Fruit fly (Drosophila melanogaster) whole organism, embryonic: Measurements from ENCODE around the gene CG42554.

Experiments
- Blimp-1 ChIP-seq: fragments of 200-800 bp; sonication (Bioruptor generic); optimal IDR thresholded peaks from 3 replicates; lab custom pipeline; 2018; ENCODE audit warnings: missing biosample characterization, missing genetic modification characterization, mild to moderate bottlenecking, moderate library complexity, missing genetic modification reagents
- CG11093 ChIP-seq: fragments of 200-800 bp; sonication (Bioruptor generic); IDR thresholded peaks from 3 replicates; pipeline ENCODE4 v1.3.6; 2022; ENCODE audit warnings: missing biosample characterization, missing genetic modification characterization
- CG11696 ChIP-seq: fragments of 200-800 bp; sonication (Bioruptor generic); IDR thresholded peaks from 2 replicates; pipeline ENCODE4 v1.3.6; 2022; ENCODE audit warnings: missing biosample characterization, missing genetic modification characterization
- CG1233 ChIP-seq: fragments of 200-800 bp; sonication (Bioruptor generic); optimal IDR thresholded peaks from 4 replicates; lab custom pipeline; 2018; ENCODE audit warnings: missing biosample characterization, mild to moderate bottlenecking, missing genetic modification characterization
- CG12391 ChIP-seq: fragments of 200-800 bp; sonication (Bioruptor generic); optimal IDR thresholded peaks from 3 replicates; lab custom pipeline; 2018; ENCODE audit warnings: missing biosample characterization, mild to moderate bottlenecking, missing genetic modification characterization, moderate library complexity
- CG15073 ChIP-seq: fragments of 200-800 bp; sonication (Bioruptor generic); optimal IDR thresholded peaks from 2 replicates; lab custom pipeline; 2016; ENCODE audit warnings: missing biosample characterization, missing genetic modification characterization
- CG1602 ChIP-seq: fragments of 200-800 bp; sonication (Bioruptor generic); optimal IDR thresholded peaks from 3 replicates; lab custom pipeline; 2016; ENCODE audit warnings: missing biosample characterization, missing genetic modification characterization
- CG1603 ChIP-seq: fragments of 200-800 bp; sonication (Bioruptor generic); optimal IDR thresholded peaks from 2 replicates; lab custom pipeline; 2019; ENCODE audit warnings: missing biosample characterization, mild to moderate bottlenecking, missing genetic modification characterization, moderate library complexity
- CG17328 ChIP-seq: fragments of 200-800 bp; sonication (Bioruptor generic); IDR thresholded peaks from 2 replicates; pipeline ENCODE4 v1.3.6; 2022; ENCODE audit warnings: missing biosample characterization, missing genetic modification characterization
- CG17568 ChIP-seq: fragments of 200-800 bp; sonication (Bioruptor generic); optimal IDR thresholded peaks from 2 replicates; lab custom pipeline; 2018; ENCODE audit warnings: missing biosample characterization, mild to moderate bottlenecking, missing genetic modification characterization, moderate library complexity
- CG18011 ChIP-seq: fragments of 200-800 bp; sonication (Bioruptor generic); optimal IDR thresholded peaks from 2 replicates; lab custom pipeline; 2017; ENCODE audit warnings: missing biosample characterization, missing genetic modification characterization, mild to moderate bottlenecking, moderate library complexity, missing genotype
- CG18262 ChIP-seq: fragments of 200-800 bp; optimal IDR thresholded peaks from 3 replicates; lab custom pipeline; 2019; ENCODE audit warnings: missing biosample characterization, mild to moderate bottlenecking, missing genetic modification characterization, moderate library complexity
- CG18476 ChIP-seq: fragments of 200-800 bp; sonication (Bioruptor generic); optimal IDR thresholded peaks from 2 replicates; lab custom pipeline; 2016; ENCODE audit warnings: missing biosample characterization, mild to moderate bottlenecking, missing genetic modification characterization
- CG18764 ChIP-seq: fragments of 200-800 bp; sonication (Bioruptor generic); optimal IDR thresholded peaks from 3 replicates; lab custom pipeline; 2016; ENCODE audit warnings: missing biosample characterization, missing genetic modification characterization
- CG31441 ChIP-seq: fragments of 200-800 bp; sonication (Bioruptor generic); IDR thresholded peaks from 2 replicates; pipeline ENCODE4 v1.3.6; 2022; ENCODE audit warnings: missing biosample characterization, missing genetic modification characterization
- CG3163 ChIP-seq: fragments of 200-800 bp; sonication (Bioruptor generic); optimal IDR thresholded peaks from 3 replicates; lab custom pipeline; 2016; ENCODE audit warnings: missing biosample characterization, missing genetic modification characterization
- CG3726 ChIP-seq: fragments of 200-800 bp; sonication (Bioruptor generic); IDR thresholded peaks from 3 replicates; pipeline ENCODE4, ENCODE4 v1.3.6; 2022; ENCODE audit warnings: missing biosample characterization, missing genetic modification characterization
- CG3995 ChIP-seq: fragments of 200-800 bp; sonication (Bioruptor generic); optimal IDR thresholded peaks from 3 replicates; lab custom pipeline; 2016; ENCODE audit warnings: missing biosample characterization, missing genetic modification characterization
- CG4328 ChIP-seq: fragments of 200-800 bp; sonication (Bioruptor generic); optimal IDR thresholded peaks from 3 replicates; lab custom pipeline; 2017; ENCODE audit warnings: missing biosample characterization, missing genetic modification reagents, missing genetic modification characterization
- CG43689 ChIP-seq: fragments of 200-800 bp; sonication (Bioruptor generic); IDR thresholded peaks from 2 replicates; pipeline ENCODE4 v1.3.6; 2022; ENCODE audit warnings: missing biosample characterization, missing genetic modification characterization
- CG4424 ChIP-seq: fragments of 200-800 bp; sonication (Bioruptor generic); optimal IDR thresholded peaks from 3 replicates; lab custom pipeline; 2016; ENCODE audit warnings: missing biosample characterization, missing genetic modification characterization
- CG6791 ChIP-seq: fragments of 200-800 bp; sonication (Bioruptor generic); IDR thresholded peaks from 3 replicates; pipeline ENCODE4 v1.3.6; 2022; ENCODE audit warnings: missing biosample characterization, missing genetic modification characterization; ENCODE audit not compliant: partially characterized antibody
- CG7786 ChIP-seq: fragments of 200-800 bp; sonication (Bioruptor generic); optimal IDR thresholded peaks from 2 replicates; lab custom pipeline; 2016; ENCODE audit warnings: missing biosample characterization, missing genetic modification characterization
- CoRest ChIP-seq: fragments of 200-800 bp; sonication (Bioruptor generic); optimal IDR thresholded peaks from 3 replicates; lab custom pipeline; 2018; ENCODE audit warnings: missing biosample characterization, mild to moderate bottlenecking, missing genetic modification characterization, moderate library complexity
- Eip74EF ChIP-seq, 2 experiments: fragments of 200-800 bp in 1 of 2; fragments of >200 bp in 1 of 2; sonication (Bioruptor generic) in 1 of 2; optimal IDR thresholded peaks; 2 replicates each; lab custom pipeline; 2017 to 2019; ENCODE audit warnings: missing biosample characterization in 2 of 2, missing genetic modification characterization in 2 of 2, mild to moderate bottlenecking in 1 of 2, moderate library complexity in 1 of 2
- H2.0 ChIP-seq: fragments of 200-800 bp; sonication (Bioruptor generic); IDR thresholded peaks from 2 replicates; pipeline ENCODE4 v1.3.6; 2022; ENCODE audit warnings: missing biosample characterization, missing genetic modification characterization
- HLH4C ChIP-seq: fragments of 200-800 bp; sonication (Bioruptor generic); IDR thresholded peaks from 3 replicates; pipeline ENCODE4 v1.3.6; 2022; ENCODE audit warnings: missing biosample characterization, missing genetic modification characterization; ENCODE audit not compliant: partially characterized antibody
- HLHmδ ChIP-seq: fragments of 200-800 bp; sonication (Bioruptor generic); optimal IDR thresholded peaks from 2 replicates; lab custom pipeline; 2018; ENCODE audit warnings: missing biosample characterization, mild to moderate bottlenecking, missing genetic modification characterization, moderate library complexity
- Lim3 ChIP-seq: fragments of 200-800 bp; sonication (Bioruptor generic); IDR thresholded peaks from 2 replicates; pipeline ENCODE4 v1.3.6; 2022; ENCODE audit warnings: missing biosample characterization, missing genetic modification characterization
- MESR4 ChIP-seq: fragments of 200-800 bp; sonication (Bioruptor generic); optimal IDR thresholded peaks from 2 replicates; lab custom pipeline; 2018; ENCODE audit warnings: missing biosample characterization, mild to moderate bottlenecking, missing genetic modification characterization, moderate library complexity
- Mad ChIP-seq: fragments of 200-800 bp; sonication (Bioruptor generic); optimal IDR thresholded peaks from 2 replicates; lab custom pipeline; 2016; ENCODE audit warnings: missing biosample characterization, missing genetic modification characterization
- NfI ChIP-seq: fragments of 200-800 bp; sonication (Bioruptor generic); optimal IDR thresholded peaks from 3 replicates; lab custom pipeline; 2018; ENCODE audit warnings: missing biosample characterization, mild to moderate bottlenecking, missing genetic modification characterization, moderate library complexity
- Rfx ChIP-seq: fragments of 200-800 bp; sonication (Bioruptor generic); IDR thresholded peaks from 2 replicates; pipeline ENCODE4 v1.3.6; 2022; ENCODE audit warnings: missing biosample characterization, missing genetic modification characterization
- Taf1 ChIP-seq: fragments of 200-800 bp; sonication (Bioruptor generic); IDR thresholded peaks from 2 replicates; pipeline ENCODE4 v1.3.6; 2022; ENCODE audit warnings: missing biosample characterization, missing genetic modification characterization
- Tbp ChIP-seq: fragments of >200 bp; optimal IDR thresholded peaks from 2 replicates; lab custom pipeline; 2018; ENCODE audit warnings: missing biosample characterization, missing genetic modification characterization
- ab ChIP-seq: fragments of 200-800 bp; sonication (Bioruptor generic); optimal IDR thresholded peaks from 2 replicates; lab custom pipeline; 2016; ENCODE audit warnings: missing biosample characterization, missing genetic modification characterization
- ase ChIP-seq: fragments of 200-800 bp; sonication (Bioruptor generic); IDR thresholded peaks from 3 replicates; pipeline ENCODE4 v1.3.6; 2022; ENCODE audit warnings: missing biosample characterization, missing genetic modification characterization
- bowl ChIP-seq: fragments of 200-800 bp; sonication (Bioruptor generic); IDR thresholded peaks from 2 replicates; pipeline ENCODE4 v1.3.6; 2022; ENCODE audit warnings: missing biosample characterization, missing genetic modification characterization
- cato ChIP-seq: fragments of 200-800 bp; sonication (Bioruptor generic); optimal IDR thresholded peaks from 2 replicates; lab custom pipeline; 2016; ENCODE audit warnings: missing biosample characterization, missing genetic modification characterization, borderline replicate concordance
- chn ChIP-seq: fragments of 200-800 bp; sonication (Bioruptor generic); optimal IDR thresholded peaks from 2 replicates; lab custom pipeline; 2016; ENCODE audit warnings: missing biosample characterization, missing genetic modification characterization
- disco-r ChIP-seq: fragments of 200-800 bp; sonication (Bioruptor generic); optimal IDR thresholded peaks from 2 replicates; lab custom pipeline; 2016; ENCODE audit warnings: missing biosample characterization, missing genetic modification characterization
- ham ChIP-seq: fragments of 200-800 bp; sonication (Bioruptor generic); IDR thresholded peaks from 2 replicates; pipeline ENCODE4 v1.3.6; 2022; ENCODE audit warnings: missing biosample characterization, missing genetic modification characterization
- hkb ChIP-seq, 2 experiments: fragments of 200-800 bp in 1 of 2; fragments of >200 bp in 1 of 2; sonication (Bioruptor generic) in 1 of 2; IDR thresholded peaks in 1 of 2; optimal IDR thresholded peaks in 1 of 2; 2 replicates each; pipeline versions ENCODE4 v1.3.6 to Lab custom; 2017 to 2022; ENCODE audit warnings: missing biosample characterization in 1 of 2, missing genetic modification characterization in 1 of 2
- lilli ChIP-seq: fragments of 200-800 bp; sonication (Bioruptor generic); optimal IDR thresholded peaks from 3 replicates; lab custom pipeline; 2016; ENCODE audit warnings: missing biosample characterization, missing genetic modification characterization
- pnt ChIP-seq: fragments of 200-800 bp; sonication (Bioruptor generic); optimal IDR thresholded peaks from 3 replicates; lab custom pipeline; 2016; ENCODE audit warnings: missing biosample characterization, missing genetic modification characterization
- scrt ChIP-seq: fragments of 200-800 bp; sonication (Bioruptor generic); optimal IDR thresholded peaks from 2 replicates; lab custom pipeline; 2018; ENCODE audit warnings: missing biosample characterization, mild to moderate bottlenecking, missing genetic modification characterization, moderate library complexity
- stc ChIP-seq: fragments of 200-800 bp; sonication (Bioruptor generic); IDR thresholded peaks from 2 replicates; pipeline ENCODE4 v1.3.6; 2022; ENCODE audit warnings: missing biosample characterization, missing genetic modification characterization
- tx ChIP-seq: fragments of 200-800 bp; sonication (Bioruptor generic); optimal IDR thresholded peaks from 2 replicates; lab custom pipeline; 2016; ENCODE audit warnings: missing biosample characterization, missing genetic modification characterization
- zf30C ChIP-seq: fragments of 200-800 bp; sonication (Bioruptor generic); optimal IDR thresholded peaks from 3 replicates; lab custom pipeline; 2018; ENCODE audit warnings: missing biosample characterization, mild to moderate bottlenecking, missing genetic modification characterization

Gene CG42554

dm6 chr3L:805642-806218 is 29.8 kb upstream of the CG42554 start (continued):
- TF ChIP-seq chn (GFP tag; lab: Kevin White, UChicago) (peak; percentile 50), cato (GFP tag; lab: Kevin White, UChicago) (no peak), zf30C (no peak), CG15073 (GFP tag; lab: Kevin White, UChicago) (no peak), stc (peak; percentile 66; the same call in 1 of the 2 replicates), CG3163 (GFP tag; lab: Kevin White, UChicago) (no peak), CG31441 (GFP tag; lab: Robert Waterston, UW) (peak; percentile 68), Blimp-1 (GFP tag; lab: Kevin White, UChicago) (peak; percentile 65), CG18262 (tag; lab: Kevin White, UChicago) (peak; percentile 71), Tbp (GFP tag; lab: Kevin White, UChicago) (no peak), disco-r (GFP tag; lab: Kevin White, UChicago) (no peak), bowl (GFP tag; lab: Robert Waterston, UW) (0 out of 2 replicates have a peak, but pooled peaks have one; percentile 5), CG4328 (GFP tag; lab: Kevin White, UChicago) (no peak), CG4424 (GFP tag; lab: Kevin White, UChicago) (peak; percentile 71), CG6791 (GFP tag; lab: Robert Waterston, UW) (no peak), CG17568 (GFP tag; lab: Kevin White, UChicago) (peak; percentile 8), CG18476 (GFP tag; lab: Kevin White, UChicago) (peak; percentile 4), CG1602 (peak; percentile 20), Mad (GFP tag; lab: Kevin White, UChicago) (no peak), lilli (GFP tag; lab: Kevin White, UChicago) (peak; percentile 51), CG18011 (GFP tag; lab: Kevin White, UChicago) (no peak), CG1233 (peak; percentile 56), CG7786 (GFP tag; lab: Kevin White, UChicago) (peak; percentile 39), CG12391 (tag; lab: Kevin White, UChicago) (peak; percentile 54), CG3995 (GFP tag; lab: Kevin White, UChicago) (no peak), NfI (GFP tag; lab: Kevin White, UChicago) (no peak), CG43689 (GFP tag; lab: Robert Waterston, UW) (0 out of 2 replicates have a peak, but pooled peaks have one; percentile 8), CG17328 (GFP tag; lab: Robert Waterston, UW) (peak; percentile 72), CG11696 (0 out of 2 replicates have a peak, but pooled peaks have one; percentile 14), hkb (optimal IDR thresholded peaks at IDR 0.05; lab: Kevin White, UChicago) (no peak), hkb (GFP tag; IDR thresholded peaks at IDR 0.05; lab: Robert Waterston, UW) (peak; percentile 71), H2.0 (peak; percentile 35; the same call in 1 of the 2 replicates), CG11093 (no peak), CoRest (tag; lab: Kevin White, UChicago) (peak; percentile 47), Eip74EF (GFP tag; optimal IDR thresholded peaks at IDR 0.05; lab: Kevin White, UChicago) (peak in 1 of 2 experiments; percentile 63), tx (GFP tag; lab: Kevin White, UChicago) (no peak), ham (no peak), Rfx (GFP tag; lab: Robert Waterston, UW) (no peak), HLHmδ (GFP tag; lab: Kevin White, UChicago) (no peak), CG1603 (tag; lab: Kevin White, UChicago) (peak; percentile 74), ab (GFP tag; lab: Kevin White, UChicago) (no peak), CG3726 (peak; percentile 56; the same call in 1 of the 3 replicates), CG18764 (GFP tag; lab: Kevin White, UChicago) (peak; percentile 36), pnt (GFP tag; lab: Kevin White, UChicago) (peak; percentile 28), ase (GFP tag; lab: Robert Waterston, UW) (no peak), HLH4C (GFP tag; lab: Robert Waterston, UW) (no peak), Taf1 (no peak), scrt (GFP tag; lab: Kevin White, UChicago) (peak; percentile 37), Lim3 (GFP tag; lab: Robert Waterston, UW) (0 out of 2 replicates have a peak, but pooled peaks have one; percentile 7), MESR4 (GFP tag; lab: Kevin White, UChicago) (no peak)
